ENCODE assay signal across 6 worm cellular contexts in genomic region chrX:14481637-14482036, ce11.
TF ChIP-seq lines count a peak whose summit lies in the region.

No protein-coding gene starts in this region.

TF ChIP-seq in whole organism, L1 larva, 84 proteins besides CTCF, POLR2A, EP300 and RAD21:
- TF ChIP-seq blmp-1 (tag; optimal IDR thresholded peaks at IDR 0.05; lab: Kevin White, UChicago) (no peak), snpc-4 (tag; optimal IDR thresholded peaks at IDR 0.05; lab: Kevin White, UChicago) (peak; percentile 77)

TF ChIP-seq in whole organism, L2 larva, 48 proteins besides CTCF, POLR2A, EP300 and RAD21:
- TF ChIP-seq snpc-4 (tag; optimal IDR thresholded peaks at IDR 0.05; lab: Kevin White, UChicago) (peak; percentile 70), F13H6.1 (tag; optimal IDR thresholded peaks at IDR 0.05; lab: Kevin White, UChicago) (no peak)

TF ChIP-seq in whole organism, L3 larva, 47 proteins besides CTCF, POLR2A, EP300 and RAD21:
- TF ChIP-seq snpc-4 (tag; optimal IDR thresholded peaks at IDR 0.05; lab: Kevin White, UChicago) (peak; percentile 11), lsy-12 (tag; optimal IDR thresholded peaks at IDR 0.05; lab: Kevin White, UChicago) (no peak)

TF ChIP-seq in whole organism, L4 larva, 104 proteins besides CTCF, POLR2A, EP300 and RAD21:
- TF ChIP-seq D1046.2 (GFP tag; IDR thresholded peaks at IDR 0.05; lab: Robert Waterston, UW) (0 out of 2 replicates have a peak, but pooled peaks have one; percentile 52), hlh-11 (tag; optimal IDR thresholded peaks at IDR 0.05; lab: Kevin White, UChicago) (peak; percentile 4), set-16 (GFP tag; IDR thresholded peaks at IDR 0.05; lab: Robert Waterston, UW) (peak; percentile 76), F10B5.3 (tag; optimal IDR thresholded peaks at IDR 0.05; lab: Kevin White, UChicago) (no peak)
TF ChIP-seq in whole organism, L4 larva: peak in this region for 3.

TF ChIP-seq in whole organism, early embryonic, 17 proteins besides CTCF, POLR2A, EP300 and RAD21:
- 0 out of 2 replicates have a peak, but pooled peaks have one; percentile 22 for TF ChIP-seq tbx-11 (GFP tag; IDR thresholded peaks at IDR 0.05; lab: Robert Waterston, UW)
- TF ChIP-seq hmg-4 (GFP tag; optimal IDR thresholded peaks at IDR 0.05; lab: Kevin White, UChicago) = no peak

TF ChIP-seq in whole organism, young adult, 124 proteins besides CTCF, POLR2A, EP300 and RAD21:
- no peak for TF ChIP-seq F37B4.10 (GFP tag; IDR thresholded peaks at IDR 0.05; lab: Robert Waterston, UW)
- TF ChIP-seq zfh-2 (GFP tag; conservative IDR thresholded peaks at IDR 0.05; lab: Robert Waterston, UW) = peak; percentile 78
- no peak for TF ChIP-seq mcd-1 (GFP tag; IDR thresholded peaks at IDR 0.05; lab: Robert Waterston, UW)
- TF ChIP-seq lag-1 (GFP tag; IDR thresholded peaks at IDR 0.05; lab: Robert Waterston, UW) = no peak
- no peak for TF ChIP-seq snpc-4 (GFP tag; optimal IDR thresholded peaks at IDR 0.05; lab: Kevin White, UChicago)
- peak in 3 of 4 experiments; percentile 32 to 88 (median 82) for TF ChIP-seq snpc-4 (tag; optimal IDR thresholded peaks at IDR 0.05; lab: Kevin White, UChicago)
- TF ChIP-seq egrh-3 (GFP tag; IDR thresholded peaks at IDR 0.05; lab: Robert Waterston, UW) = peak; percentile 50; the same call in 1 of the 2 replicates
- TF ChIP-seq efl-1 (GFP tag; optimal IDR thresholded peaks at IDR 0.05; lab: Kevin White, UChicago) = no peak
- no peak for TF ChIP-seq nhr-27 (tag; optimal IDR thresholded peaks at IDR 0.05; lab: Kevin White, UChicago)
- TF ChIP-seq B0261.1 (tag; optimal IDR thresholded peaks at IDR 0.05; lab: Kevin White, UChicago) = no peak
TF ChIP-seq in whole organism, young adult: peak in this region for 3.
